Worm (Caenorhabditis elegans) whole organism, young adult: ENCODE measurements around the gene pmk-3.
A peak's percentile ranks its signal among the peaks of the same experiment; 100 is the strongest.

Source experiments
- B0019.2 ChIP-seq: fragments of 200-800 bp; sonication (Bioruptor generic); conservative IDR thresholded peaks from 2 replicates; pipeline ENCODE4 v1.3.6; 2022; ENCODE audit warnings: missing genetic modification reagents, missing genetic modification characterization, missing compliant biosample characterization
- B0035.1 ChIP-seq: sonication (generic microtip); optimal IDR thresholded peaks from 2 replicates; lab custom pipeline; 2016; ENCODE audit warnings: missing genetic modification characterization, mild to moderate bottlenecking, missing compliant biosample characterization, missing genotype, missing genetic modification reagents
- B0261.1 ChIP-seq: sonication (generic microtip); optimal IDR thresholded peaks from 2 replicates; lab custom pipeline; 2016; ENCODE audit warnings: mild to moderate bottlenecking, missing genetic modification characterization, moderate library complexity, missing compliant biosample characterization
- B0336.3 ChIP-seq: fragments of 200-800 bp; sonication (Bioruptor generic); IDR thresholded peaks from 2 replicates; pipeline ENCODE4 v1.3.6; 2022; ENCODE audit warnings: missing genetic modification characterization, missing compliant biosample characterization
- C17E4.6 ChIP-seq: fragments of 200-800 bp; sonication (Bioruptor generic); IDR thresholded peaks from 2 replicates; pipeline ENCODE4 v1.3.6; 2022; ENCODE audit warnings: missing genetic modification reagents, missing genetic modification characterization, missing compliant biosample characterization
- D2030.7 ChIP-seq: fragments of 200-800 bp; sonication (Bioruptor generic); IDR thresholded peaks from 2 replicates; pipeline ENCODE4 v1.3.6; 2022; ENCODE audit warnings: missing genetic modification reagents, missing genetic modification characterization, missing compliant biosample characterization
- F22D6.2 ChIP-seq: sonication (generic microtip); optimal IDR thresholded peaks from 2 replicates; lab custom pipeline; 2016; ENCODE audit warnings: mild to moderate bottlenecking, missing genetic modification characterization, missing compliant biosample characterization
- F57A8.1 ChIP-seq: fragments of 200-800 bp; sonication (Bioruptor generic); optimal IDR thresholded peaks from 2 replicates; lab custom pipeline; 2018; ENCODE audit warnings: mild to moderate bottlenecking, missing genetic modification characterization, moderate library complexity, missing compliant biosample characterization
- Y53F4B.3 ChIP-seq: fragments of 200-800 bp; sonication (Bioruptor generic); IDR thresholded peaks from 2 replicates; pipeline ENCODE4 v1.3.6; 2022; ENCODE audit warnings: missing genetic modification reagents, missing genetic modification characterization, missing compliant biosample characterization
- Y79H2A.3 ChIP-seq: fragments of 200-800 bp; sonication (Bioruptor generic); conservative IDR thresholded peaks from 2 replicates; pipeline ENCODE4 v1.3.6; 2022; ENCODE audit warnings: missing genetic modification reagents, missing genetic modification characterization, missing compliant biosample characterization
- Y95B8A.8 ChIP-seq: fragments of 200-800 bp; sonication (Bioruptor generic); IDR thresholded peaks from 2 replicates; pipeline ENCODE4 v1.3.6; 2022; ENCODE audit warnings: missing genetic modification reagents, missing genetic modification characterization, missing compliant biosample characterization
- akir-1 ChIP-seq: fragments of 200-800 bp; sonication (Bioruptor generic); optimal IDR thresholded peaks from 2 replicates; lab custom pipeline; 2018; ENCODE audit warnings: mild to moderate bottlenecking, missing genetic modification characterization, moderate library complexity, missing compliant biosample characterization
- aptf-2 ChIP-seq: fragments of 200-800 bp; sonication (Bioruptor generic); conservative IDR thresholded peaks from 2 replicates; pipeline ENCODE4 v1.3.6; 2022; ENCODE audit warnings: missing genetic modification reagents, missing genetic modification characterization, missing compliant biosample characterization
- athp-1 ChIP-seq: sonication (generic microtip); optimal IDR thresholded peaks from 2 replicates; lab custom pipeline; 2017; ENCODE audit warnings: mild to moderate bottlenecking, missing genetic modification characterization, missing compliant biosample characterization
- attf-5 ChIP-seq: fragments of 200-800 bp; sonication (Bioruptor generic); optimal IDR thresholded peaks from 2 replicates; lab custom pipeline; 2018; ENCODE audit warnings: mild to moderate bottlenecking, missing genetic modification characterization, missing compliant biosample characterization
- bed-1 ChIP-seq: fragments of 200-800 bp; sonication (Bioruptor generic); IDR thresholded peaks from 2 replicates; pipeline ENCODE4 v1.3.6; 2022; ENCODE audit warnings: missing genetic modification reagents, missing genetic modification characterization, missing compliant biosample characterization
- bed-2 ChIP-seq: fragments of 200-800 bp; sonication (Bioruptor generic); IDR thresholded peaks from 2 replicates; pipeline ENCODE4 v1.3.6; 2022; ENCODE audit warnings: missing genetic modification reagents, missing genetic modification characterization, missing compliant biosample characterization
- ceh-58 ChIP-seq: fragments of 200-800 bp; sonication (Bioruptor generic); IDR thresholded peaks from 2 replicates; pipeline ENCODE4 v1.3.6; 2022; ENCODE audit warnings: missing genetic modification characterization, missing compliant biosample characterization
- die-1 ChIP-seq: sonication (generic microtip); optimal IDR thresholded peaks from 2 replicates; lab custom pipeline; 2016; ENCODE audit warnings: missing genotype, mild to moderate bottlenecking, missing genetic modification characterization, missing compliant biosample characterization
- dox-1 ChIP-seq: fragments of 200-800 bp; sonication (Bioruptor generic); IDR thresholded peaks from 2 replicates; pipeline ENCODE4 v1.3.6; 2022; ENCODE audit warnings: missing genetic modification reagents, missing genetic modification characterization, missing compliant biosample characterization
- dpff-1 ChIP-seq: sonication (generic microtip); optimal IDR thresholded peaks from 2 replicates; lab custom pipeline; 2017; ENCODE audit warnings: mild to moderate bottlenecking, missing genetic modification characterization, missing compliant biosample characterization
- egl-44 ChIP-seq: fragments of 200-800 bp; sonication (Bioruptor generic); IDR thresholded peaks from 2 replicates; pipeline ENCODE4 v1.3.6; 2022; ENCODE audit warnings: missing genetic modification reagents, missing genetic modification characterization, missing compliant biosample characterization
- fkh-3 ChIP-seq: sonication (generic microtip); optimal IDR thresholded peaks from 2 replicates; lab custom pipeline; 2016; ENCODE audit warnings: mild to moderate bottlenecking, missing genetic modification characterization, missing compliant biosample characterization
- gei-17 ChIP-seq: fragments of 200-800 bp; sonication (Bioruptor generic); optimal IDR thresholded peaks from 2 replicates; lab custom pipeline; 2018; ENCODE audit warnings: mild to moderate bottlenecking, missing genetic modification characterization, missing compliant biosample characterization
- him-1 ChIP-seq: sonication (generic microtip); optimal IDR thresholded peaks from 2 replicates; lab custom pipeline; 2016; ENCODE audit warnings: missing genotype, missing genetic modification reagents, missing genetic modification characterization, missing compliant biosample characterization
- hlh-26 ChIP-seq: fragments of 200-800 bp; sonication (Bioruptor generic); conservative IDR thresholded peaks from 2 replicates; pipeline ENCODE4 v1.3.6; 2022; ENCODE audit warnings: missing genetic modification reagents, missing genetic modification characterization, missing compliant biosample characterization
- hmg-1.2 ChIP-seq: fragments of 200-800 bp; sonication (Bioruptor generic); IDR thresholded peaks from 2 replicates; pipeline ENCODE4 v1.3.6; 2022; ENCODE audit warnings: missing genetic modification reagents, missing genetic modification characterization, missing compliant biosample characterization
- lin-35 ChIP-seq, 3 experiments: fragments of 150-350 bp in 2 of 3; sonication (generic microtip) in 1 of 3; optimal IDR thresholded peaks; 2 replicates each; lab custom pipeline; 2014 to 2018; ENCODE audit warnings: missing biosample characterization in 3 of 3, missing genetic modification characterization in 3 of 3, missing genetic modification reagents in 3 of 3
- lir-1 ChIP-seq: fragments of 200-800 bp; sonication (Bioruptor generic); conservative IDR thresholded peaks from 2 replicates; pipeline ENCODE4 v1.3.6; 2022; ENCODE audit warnings: missing genetic modification reagents, missing genetic modification characterization, missing compliant biosample characterization
- lsl-1 ChIP-seq: fragments of 200-800 bp; sonication (Bioruptor generic); optimal IDR thresholded peaks from 2 replicates; lab custom pipeline; 2018; ENCODE audit warnings: mild to moderate bottlenecking, missing genetic modification characterization, moderate library complexity, missing compliant biosample characterization
- madf-3 ChIP-seq: fragments of 200-800 bp; sonication (Bioruptor generic); IDR thresholded peaks from 2 replicates; pipeline ENCODE4 v1.3.6; 2022; ENCODE audit warnings: missing genetic modification reagents, missing genetic modification characterization, missing compliant biosample characterization
- madf-6 ChIP-seq: fragments of 200-800 bp; sonication (Bioruptor generic); IDR thresholded peaks from 2 replicates; pipeline ENCODE4 v1.3.6; 2022; ENCODE audit warnings: missing genetic modification reagents, missing genetic modification characterization, missing compliant biosample characterization
- madf-8 ChIP-seq: fragments of 200-800 bp; sonication (Bioruptor generic); conservative IDR thresholded peaks from 2 replicates; pipeline ENCODE4 v1.3.6; 2022; ENCODE audit warnings: missing genetic modification reagents, missing genetic modification characterization, missing compliant biosample characterization
- nhr-120 ChIP-seq: fragments of 200-800 bp; sonication (Bioruptor generic); IDR thresholded peaks from 2 replicates; pipeline ENCODE4 v1.3.6; 2022; ENCODE audit warnings: missing genetic modification characterization, missing compliant biosample characterization
- nhr-179 ChIP-seq: sonication (generic microtip); optimal IDR thresholded peaks from 2 replicates; lab custom pipeline; 2016; ENCODE audit warnings: mild to moderate bottlenecking, missing genetic modification characterization, missing compliant biosample characterization
- nhr-80 ChIP-seq: sonication (generic microtip); optimal IDR thresholded peaks from 2 replicates; lab custom pipeline; 2016; ENCODE audit warnings: missing genetic modification characterization, missing compliant biosample characterization
- pha-4 ChIP-seq: fragments of 150-350 bp; sonication (generic microtip); optimal IDR thresholded peaks from 2 replicates; lab custom pipeline; 2014; ENCODE audit warnings: missing biosample characterization, missing genetic modification reagents, missing genetic modification characterization
- repo-1 ChIP-seq: sonication (generic microtip); optimal IDR thresholded peaks from 2 replicates; lab custom pipeline; 2017; ENCODE audit warnings: mild to moderate bottlenecking, missing genetic modification characterization, missing compliant biosample characterization
- tbp1 ChIP-seq: fragments of 200-800 bp; sonication (Bioruptor generic); optimal IDR thresholded peaks from 2 replicates; lab custom pipeline; 2018; ENCODE audit warnings: mild to moderate bottlenecking, missing genetic modification characterization, missing compliant biosample characterization
- xnd-1 ChIP-seq: sonication (generic microtip); optimal IDR thresholded peaks from 2 replicates; lab custom pipeline; 2016; ENCODE audit warnings: missing genotype, missing genetic modification reagents, missing genetic modification characterization, missing compliant biosample characterization
- ztf-26 ChIP-seq: sonication (generic microtip); optimal IDR thresholded peaks from 2 replicates; lab custom pipeline; 2017; ENCODE audit warnings: missing genetic modification characterization, missing compliant biosample characterization
- ztf-28 ChIP-seq: fragments of 200-800 bp; sonication (Bioruptor generic); IDR thresholded peaks from 2 replicates; pipeline ENCODE4 v1.3.6; 2022; ENCODE audit warnings: missing genetic modification reagents, missing genetic modification characterization, missing compliant biosample characterization
- ztf-6 ChIP-seq: fragments of 200-800 bp; sonication (Bioruptor generic); IDR thresholded peaks from 2 replicates; pipeline ENCODE4 v1.3.6; 2022; ENCODE audit warnings: missing genetic modification reagents, missing genetic modification characterization, missing compliant biosample characterization

The pmk-3 gene

DNA sequence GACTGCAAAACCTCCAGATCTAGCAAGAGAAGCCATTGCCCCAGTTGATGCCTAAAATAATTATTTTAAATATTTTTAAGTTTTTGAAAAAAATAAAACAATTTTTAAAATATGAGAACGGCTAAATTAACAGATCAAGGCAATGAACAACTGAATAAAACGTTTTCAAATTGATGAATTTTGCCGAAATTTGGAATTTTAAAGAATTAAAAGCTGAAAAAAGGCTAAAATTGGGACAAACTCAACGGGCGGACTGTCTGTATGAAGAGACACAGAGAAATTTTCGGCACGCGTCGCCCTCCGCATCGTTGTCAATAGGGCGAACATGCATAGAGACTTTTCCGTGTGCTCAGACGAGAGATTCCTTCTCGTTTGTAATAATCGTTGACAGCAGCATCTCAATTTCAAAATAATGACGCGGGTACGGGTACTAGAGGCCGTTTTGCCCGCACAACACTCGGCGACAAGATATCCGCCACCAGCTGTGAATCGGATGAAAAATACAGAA is 3.0 kb upstream of the pmk-3 start, which contains the start of the genes isp-1 and islo-1 (continued):
- TF ChIP-seq akir-1 (GFP tag; lab: Kevin White, UChicago) (no peak), lsl-1 (GFP tag; lab: Kevin White, UChicago) (peak; percentile 3), Y53F4B.3 (GFP tag; lab: Robert Waterston, UW) (no peak), nhr-120 (no peak), lir-1 (GFP tag; lab: Robert Waterston, UW) (no peak), ztf-26 (tag; lab: Kevin White, UChicago) (no peak), attf-5 (peak; percentile 82), bed-1 (no peak), repo-1 (tag; lab: Kevin White, UChicago) (no peak), aptf-2 (GFP tag; lab: Robert Waterston, UW) (no peak), B0019.2 (GFP tag; lab: Robert Waterston, UW) (no peak), dox-1 (GFP tag; lab: Robert Waterston, UW) (peak; percentile 45; the same call in 1 of the 2 replicates)

DNA sequence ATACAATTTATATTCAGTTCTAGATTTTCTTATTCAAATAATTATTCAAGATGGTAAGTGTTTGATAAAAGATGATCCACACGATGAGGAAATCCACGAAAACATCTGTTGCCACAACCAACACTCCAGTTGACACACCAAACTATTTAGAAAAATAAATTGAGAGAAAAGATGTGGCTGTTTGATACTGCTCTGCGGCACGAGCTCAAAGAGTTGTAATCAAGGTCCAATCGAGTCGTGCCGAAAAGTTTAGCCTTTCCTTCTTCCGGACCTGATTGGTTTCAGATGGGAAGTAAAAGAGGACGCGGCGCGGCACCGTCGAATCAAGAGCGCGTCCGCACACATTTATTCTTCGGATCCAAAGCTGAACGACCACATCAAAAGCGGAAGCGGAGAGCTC is 2.5 kb upstream of the pmk-3 start:
- TF ChIP-seq B0336.3 = no peak
- no peak for TF ChIP-seq Y79H2A.3 (GFP tag; lab: Robert Waterston, UW)
- TF ChIP-seq xnd-1 (tag; lab: Kevin White, UChicago) = no peak
- no peak for TF ChIP-seq gei-17 (GFP tag; lab: Kevin White, UChicago)
- no peak for TF ChIP-seq F57A8.1 (GFP tag; lab: Kevin White, UChicago)
- TF ChIP-seq ztf-28 = no peak
- TF ChIP-seq fkh-3 (tag; lab: Kevin White, UChicago) = no peak
- no peak for TF ChIP-seq madf-6
- TF ChIP-seq athp-1 (tag; lab: Kevin White, UChicago) = no peak
- TF ChIP-seq B0261.1 (tag; lab: Kevin White, UChicago) = no peak
- no peak for TF ChIP-seq egl-44
- no peak for TF ChIP-seq tbp1 (GFP tag; lab: Kevin White, UChicago)
- no peak for TF ChIP-seq ceh-58 (GFP tag; lab: Robert Waterston, UW)

DNA sequence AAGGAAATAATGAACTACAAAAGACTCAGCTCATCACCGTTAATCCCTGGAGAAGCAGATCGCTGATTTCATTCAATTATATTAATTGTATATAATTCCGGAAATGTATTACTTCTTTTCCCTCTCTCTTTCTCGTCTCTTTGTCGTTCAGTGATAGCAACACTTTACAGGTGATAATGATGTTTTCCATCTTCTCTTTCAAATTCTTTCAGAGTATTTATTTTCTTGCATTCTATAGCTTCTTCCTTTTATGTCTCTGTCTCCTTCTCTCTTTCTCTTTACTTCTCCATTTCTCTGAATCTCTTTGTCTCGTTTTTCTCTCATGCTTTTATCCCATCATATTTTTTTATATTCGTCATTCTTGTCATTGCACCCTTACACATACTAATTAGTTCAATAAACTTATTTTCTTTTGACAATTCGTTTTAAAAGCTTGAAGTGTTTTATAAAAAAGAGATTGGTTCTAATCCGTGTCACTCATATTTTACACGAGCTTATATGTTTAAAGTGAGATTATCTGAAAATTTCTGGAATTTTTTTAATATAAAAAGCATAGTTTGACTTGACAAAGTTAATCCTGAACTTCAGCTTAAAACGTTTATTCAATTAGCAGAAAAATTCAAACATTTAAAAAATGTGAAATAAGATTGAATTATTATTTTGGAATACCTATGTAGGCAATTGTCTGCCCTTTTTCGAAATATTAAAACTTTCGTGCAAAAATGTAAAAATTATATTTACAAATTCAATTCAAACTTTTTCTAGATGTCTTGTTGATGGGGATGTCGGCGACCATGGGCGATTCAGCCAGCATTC is 3.9 kb downstream of the pmk-3 start, which contains the start of gene pmk-2:
Gene pmk-2 (plus strand): TSS at position 766 of the 816 bp plus-strand sequence.
- peak; percentile 18 for TF ChIP-seq nhr-80 (tag; lab: Kevin White, UChicago)
- no peak for TF ChIP-seq nhr-179 (tag; lab: Kevin White, UChicago)
- TF ChIP-seq pha-4 (tag; lab: Kevin White, UChicago) = no peak
- no peak for TF ChIP-seq dpff-1 (tag; lab: Kevin White, UChicago)
- no peak for TF ChIP-seq hlh-26 (GFP tag; lab: Robert Waterston, UW)
- no peak for TF ChIP-seq Y79H2A.3 (GFP tag; lab: Robert Waterston, UW)
- no peak for TF ChIP-seq Y95B8A.8 (GFP tag; lab: Robert Waterston, UW)
- peak; percentile 24; the same call in 1 of the 2 replicates for TF ChIP-seq hmg-1.2 (GFP tag; lab: Robert Waterston, UW)
- TF ChIP-seq die-1 (tag; lab: Kevin White, UChicago) = no peak
- TF ChIP-seq aptf-2 (GFP tag; lab: Robert Waterston, UW) = no peak
- TF ChIP-seq B0019.2 (GFP tag; lab: Robert Waterston, UW) = no peak
- no peak for TF ChIP-seq egl-44

DNA sequence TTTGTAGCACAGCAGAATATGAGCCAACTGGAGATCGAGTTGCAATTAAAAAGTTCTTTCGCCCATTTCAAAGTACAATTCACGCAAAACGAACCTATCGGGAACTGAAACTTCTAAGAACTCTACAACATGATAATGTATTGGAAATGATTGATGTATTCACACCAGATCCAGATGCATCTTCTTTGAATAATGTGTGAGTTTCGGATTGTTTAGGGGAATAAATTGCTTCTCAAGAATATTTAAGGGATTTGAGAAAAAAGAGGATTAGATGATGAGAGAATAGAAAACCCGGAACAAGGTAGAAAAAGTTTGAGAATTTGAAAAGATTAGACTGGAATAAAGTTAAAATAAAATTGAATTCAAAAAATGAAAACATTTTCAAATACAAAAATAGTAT is 5.3 kb downstream of the pmk-3 start:
- TF ChIP-seq him-1 (tag; lab: Kevin White, UChicago) (no peak), dpff-1 (tag; lab: Kevin White, UChicago) (no peak), B0035.1 (tag; lab: Kevin White, UChicago) (no peak), Y79H2A.3 (GFP tag; lab: Robert Waterston, UW) (no peak), madf-6 (no peak), F22D6.2 (tag; lab: Kevin White, UChicago) (no peak), egl-44 (no peak), lin-35 (GFP tag; optimal IDR thresholded peaks at IDR 0.05; lab: Kevin White, UChicago) (no peak), D2030.7 (GFP tag; lab: Robert Waterston, UW) (no peak), ztf-6 (GFP tag; lab: Robert Waterston, UW) (no peak), C17E4.6 (GFP tag; lab: Robert Waterston, UW) (no peak), madf-8 (GFP tag; lab: Robert Waterston, UW) (no peak), tbp1 (GFP tag; lab: Kevin White, UChicago) (no peak), bed-2 (GFP tag; lab: Robert Waterston, UW) (no peak), madf-3 (GFP tag; lab: Robert Waterston, UW) (no peak)
